Worm (Caenorhabditis elegans): ENCODE results near the gene R52.6.

ce11 chrII:2146900-2147375, 34.1 kb upstream of the R52.6 start, which contains the start of gene C40A11.2:
- TF ChIP-seq nhr-77 (tag; optimal IDR thresholded peaks at IDR 0.05) (no peak), F26F4.8 (GFP tag; conservative IDR thresholded peaks at IDR 0.05) (no peak), ceh-20 (GFP tag; IDR thresholded peaks at IDR 0.05) (no peak), ama-1 (optimal IDR thresholded peaks at IDR 0.05) (no peak), snpc-4 (tag; optimal IDR thresholded peaks at IDR 0.05) (no peak), nhr-237 (tag; optimal IDR thresholded peaks at IDR 0.05) (no peak), ces-1 (GFP tag; optimal IDR thresholded peaks at IDR 0.05) (no peak), cey-2 (tag; optimal IDR thresholded peaks at IDR 0.05; ENCODE audit: borderline replicate concordance, insufficient read depth) (no peak), F44E2.7 (GFP tag; IDR thresholded peaks at IDR 0.05) (no peak), lin-39 (tag; optimal IDR thresholded peaks at IDR 0.05) (no peak), gei-8 (GFP tag; optimal IDR thresholded peaks at IDR 0.05) (no peak), pqm-1 (tag; optimal IDR thresholded peaks at IDR 0.05) (no peak)
